Worm (Caenorhabditis elegans) whole organism, L4/young adult: ENCODE data around the gene ddx-17.
"Not testable (repeated sequence)": the region's sequence is repeated elsewhere in the genome, so short reads cannot be mapped to it uniquely, and the experiment has no call there.

Experiments used
- W03F9.2 ChIP-seq: fragments of 150-350 bp; optimal IDR thresholded peaks from 2 replicates; lab custom pipeline; 2014; ENCODE audit warnings: missing biosample characterization, missing genetic modification characterization
- dao-5 ChIP-seq: sonication (generic microtip); optimal IDR thresholded peaks from 2 replicates; lab custom pipeline; 2016; ENCODE audit warnings: missing genotype, missing genetic modification characterization, moderate library complexity, missing compliant biosample characterization
- him-1 ChIP-seq: sonication (generic microtip); optimal IDR thresholded peaks from 2 replicates; lab custom pipeline; 2016; ENCODE audit warnings: missing genotype, missing genetic modification reagents, missing genetic modification characterization, missing compliant biosample characterization

ddx-17 gene

DNA sequence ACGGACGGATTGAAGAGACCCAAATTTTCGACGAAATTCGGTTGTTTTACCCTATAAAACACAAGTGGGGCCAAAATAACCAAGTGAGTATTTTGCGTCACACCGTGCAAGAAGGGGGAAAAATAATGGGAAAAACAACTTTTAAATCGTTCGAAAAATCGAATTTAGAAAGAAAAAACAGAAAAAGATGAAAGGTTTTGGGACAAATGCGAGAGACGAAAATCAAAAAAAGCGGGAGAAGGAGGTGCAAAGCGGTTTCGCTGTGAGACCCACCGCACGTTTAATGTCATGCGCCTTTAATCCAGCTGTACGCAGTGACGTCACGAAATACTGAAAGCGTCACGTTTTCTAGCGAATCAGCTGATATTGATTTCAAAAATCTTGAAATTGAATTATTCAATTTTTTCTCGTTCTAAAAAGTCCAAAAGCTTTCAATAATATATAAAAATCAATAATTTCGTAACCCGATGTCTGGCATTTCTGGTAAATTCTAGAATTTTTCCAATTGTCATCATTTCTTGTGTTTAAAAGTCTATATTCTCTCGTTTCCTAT, at the start of gene ddx-17, which contains the start of gene aip-1:
Gene ddx-17, minus strand, starts transcription at position 51 of the 553 bp plus-strand sequence.
Gene aip-1, plus strand, starts transcription at position 332 of the 553 bp plus-strand sequence.
- TF ChIP-seq dao-5 (tag; lab: Kevin White, UChicago) = no peak
- peak; percentile 77 for TF ChIP-seq W03F9.2
- TF ChIP-seq him-1 (tag; lab: Kevin White, UChicago) = peak; percentile 68

DNA sequence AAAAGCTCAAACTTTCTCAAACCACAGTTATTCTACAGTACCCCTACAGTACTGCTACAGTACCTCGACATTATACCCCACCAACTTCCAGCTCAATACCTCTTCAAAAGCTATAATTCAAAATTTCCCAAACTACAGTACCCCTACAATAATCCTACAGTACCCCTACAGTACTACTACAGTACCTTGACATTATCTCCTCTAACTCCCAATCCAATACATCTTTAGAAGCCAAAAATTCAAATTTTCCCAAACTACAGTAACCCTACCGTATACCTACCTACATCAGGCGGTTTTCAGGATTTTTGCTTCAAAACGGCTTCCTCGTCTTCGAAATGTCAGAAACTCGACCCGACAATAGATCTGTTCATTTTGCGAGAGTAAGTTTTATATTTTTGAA, 45.7 kb upstream of the ddx-17 start, which contains the start of gene F58D12.3:
Gene F58D12.3, plus strand, starts transcription at position 301 of the 400 bp plus-strand sequence.
- TF ChIP-seq him-1 (tag; lab: Kevin White, UChicago) = no peak

DNA sequence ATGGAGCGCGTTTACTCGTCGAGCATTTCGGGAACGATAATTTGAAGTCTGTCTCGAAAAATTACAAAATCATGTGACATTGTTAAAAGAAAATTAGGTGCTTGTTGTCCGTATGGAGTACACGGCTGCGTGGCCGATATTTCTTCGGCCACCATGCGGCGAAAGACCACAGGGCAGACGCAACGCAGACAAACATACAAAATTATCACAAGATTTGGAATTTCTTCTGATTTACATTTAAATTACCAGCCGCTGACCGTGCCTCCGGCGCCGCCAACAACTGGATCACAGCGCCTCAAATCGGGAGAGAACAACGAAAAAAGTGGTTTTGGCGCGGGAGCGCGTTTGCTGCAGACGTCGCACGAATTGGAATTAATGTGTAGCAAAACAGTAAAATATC, 43.2 kb upstream of the ddx-17 start:
- TF ChIP-seq him-1 (tag; lab: Kevin White, UChicago) (peak; percentile 65), W03F9.2 (peak; percentile 71)

DNA sequence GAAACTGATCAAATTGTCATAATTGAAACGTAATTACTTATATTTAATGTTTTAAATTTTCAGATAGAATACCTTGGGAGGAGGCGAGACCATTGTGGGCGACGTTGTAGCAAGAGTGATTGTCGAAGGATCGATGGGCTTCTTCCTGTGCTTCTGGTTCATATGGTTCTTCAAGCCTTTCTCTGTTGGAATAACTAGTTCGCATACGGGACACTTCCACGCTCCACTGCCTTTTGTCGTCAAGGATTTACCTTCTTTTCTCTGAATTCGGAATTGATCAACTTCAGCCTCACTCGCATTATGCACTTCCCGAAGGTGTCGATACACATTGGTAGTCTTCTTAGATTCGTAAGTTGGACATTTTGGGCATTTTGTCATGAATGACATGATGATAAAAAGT, 37.4 kb upstream of the ddx-17 start, which contains the start of gene F58D12.1:
Gene F58D12.1, plus strand, starts transcription at position 301 of the 400 bp plus-strand sequence.
- not testable (repeated sequence) for TF ChIP-seq dao-5 (tag; lab: Kevin White, UChicago); him-1 (tag; lab: Kevin White, UChicago); W03F9.2

DNA sequence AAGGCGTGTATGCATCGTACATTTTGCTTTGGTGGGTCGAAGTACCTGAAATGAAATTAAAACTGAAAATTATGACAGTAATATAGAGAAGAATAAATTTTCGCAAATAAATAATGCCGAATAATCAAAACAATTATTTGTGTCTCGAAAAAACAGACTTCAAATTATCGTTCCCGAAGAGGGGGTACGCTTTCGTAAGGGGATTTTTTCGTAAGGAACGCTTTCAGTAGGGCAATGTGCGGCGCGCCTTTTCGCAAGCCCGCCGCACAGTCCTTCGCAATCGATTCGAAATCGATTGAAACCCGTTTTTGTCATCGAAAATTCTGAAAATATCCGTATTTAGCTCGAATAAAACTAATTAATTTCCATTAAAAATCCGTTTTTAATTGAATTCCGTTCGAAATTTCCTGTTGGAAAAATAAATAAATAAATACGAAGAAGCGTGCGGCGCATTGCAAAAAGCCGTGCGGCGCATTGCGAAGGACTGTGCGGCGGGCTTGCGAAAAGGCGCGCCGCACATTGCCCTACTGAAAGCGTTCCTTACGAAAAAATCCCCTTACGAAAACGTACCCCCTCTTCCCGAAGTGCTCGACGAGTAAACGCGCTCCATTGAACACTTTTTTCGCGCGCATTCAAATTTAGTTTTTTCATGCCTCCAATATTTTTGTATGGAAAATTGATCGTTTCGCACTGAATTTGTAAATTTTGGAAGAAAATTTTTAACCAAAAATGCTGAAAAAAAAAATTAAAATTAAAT, 26.7 kb upstream of the ddx-17 start, which contains the start of gene vps-39:
Gene vps-39, minus strand, starts transcription at position 51 of the 757 bp plus-strand sequence.
- TF ChIP-seq him-1 (tag; lab: Kevin White, UChicago); dao-5 (tag; lab: Kevin White, UChicago); W03F9.2: not testable (repeated sequence)

DNA sequence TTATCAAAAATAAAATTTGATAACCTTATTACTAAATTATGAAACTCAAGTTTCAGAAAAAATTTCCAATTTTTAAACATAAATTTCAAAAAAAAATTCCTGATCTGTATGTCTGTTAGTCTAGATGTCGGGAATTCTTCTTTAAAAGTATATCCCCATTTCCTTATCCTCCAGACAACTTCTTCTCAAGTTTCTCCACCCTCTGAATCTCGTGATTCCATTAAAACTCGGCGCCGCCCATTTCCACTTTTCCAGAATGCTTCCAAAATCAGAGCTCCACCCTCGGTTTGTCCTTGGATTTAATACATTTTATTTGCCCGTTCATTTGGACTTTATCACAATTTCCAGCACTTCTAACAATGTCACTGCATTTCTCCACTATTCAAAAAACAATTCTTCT, 21.8 kb upstream of the ddx-17 start, which contains the start of gene ins-10:
Gene ins-10, plus strand, starts transcription at position 301 of the 400 bp plus-strand sequence.
- no peak for TF ChIP-seq him-1 (tag; lab: Kevin White, UChicago)
- TF ChIP-seq W03F9.2 = no peak
- no peak for TF ChIP-seq dao-5 (tag; lab: Kevin White, UChicago)

DNA sequence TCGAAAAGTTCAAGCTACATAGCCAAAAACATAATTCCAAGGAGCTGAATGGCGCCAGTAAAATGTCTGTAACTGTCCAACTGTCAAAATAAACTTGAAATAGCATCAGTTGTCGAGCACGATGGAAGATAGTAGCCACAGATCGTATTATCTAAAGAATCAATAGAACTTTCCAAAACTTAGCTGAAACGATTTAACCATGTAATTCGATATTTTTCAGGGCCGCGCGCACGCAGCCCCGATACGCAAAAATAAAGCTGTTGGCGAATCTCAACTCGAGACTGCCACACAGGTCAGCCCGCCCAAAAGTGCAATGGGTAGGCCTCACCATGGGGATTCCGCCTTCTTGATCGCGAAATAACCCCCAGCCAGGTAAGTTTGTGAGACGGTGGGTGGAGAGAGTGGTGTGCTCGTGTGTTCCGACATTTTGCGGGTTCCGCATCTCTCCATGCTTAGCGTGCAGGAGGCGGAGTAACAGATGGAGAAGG, 16.4 kb upstream of the ddx-17 start:
- peak; percentile 20 for TF ChIP-seq dao-5 (tag; lab: Kevin White, UChicago)
- TF ChIP-seq W03F9.2 = no peak
- TF ChIP-seq him-1 (tag; lab: Kevin White, UChicago) = no peak

DNA sequence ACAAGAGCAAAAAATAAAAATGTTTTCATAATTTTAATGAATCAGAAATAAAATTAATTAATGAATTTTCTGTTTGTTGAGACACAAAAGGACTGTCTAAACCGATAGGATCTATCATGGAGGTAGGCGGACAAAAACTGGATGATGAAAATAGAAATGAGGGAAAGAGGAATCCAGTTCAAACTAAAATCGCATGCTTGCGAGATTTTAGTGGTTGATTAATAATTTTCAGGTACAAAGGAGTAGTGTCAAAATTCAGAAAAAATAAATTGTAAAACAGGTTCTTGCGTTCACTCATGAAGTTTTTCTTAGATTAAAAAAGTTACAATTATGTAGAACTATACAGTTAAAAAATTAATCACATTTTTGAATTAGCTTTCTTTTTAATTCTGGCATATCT, 15.5 kb upstream of the ddx-17 start, which contains the start of gene T08G5.3:
Gene T08G5.3, minus strand, starts transcription at position 101 of the 400 bp plus-strand sequence.
- TF ChIP-seq him-1 (tag; lab: Kevin White, UChicago) (no peak), dao-5 (tag; lab: Kevin White, UChicago) (no peak), W03F9.2 (no peak)

DNA sequence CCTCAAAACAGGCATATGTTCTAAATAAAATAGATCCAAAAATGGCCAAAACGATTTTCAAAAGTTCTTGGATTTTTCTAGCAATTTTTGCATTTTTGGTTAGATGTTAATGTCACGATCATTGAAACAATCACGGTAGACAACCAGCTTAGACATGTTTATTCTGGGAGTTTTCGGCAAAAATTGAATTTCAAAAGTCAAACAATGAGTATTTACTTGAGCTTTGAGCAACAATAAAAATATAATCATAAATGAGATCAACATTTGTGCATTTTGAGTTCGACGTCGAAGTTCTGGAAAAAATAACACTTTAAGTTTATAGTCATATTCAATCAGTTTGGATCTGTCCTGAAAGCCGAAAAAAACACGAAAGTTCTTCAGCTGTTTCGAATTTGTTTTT, 14.3 kb upstream of the ddx-17 start, which contains the start of gene T08G5.2:
Gene T08G5.2, minus strand, starts transcription at position 101 of the 400 bp plus-strand sequence.
- TF ChIP-seq W03F9.2 = no peak
- no peak for TF ChIP-seq him-1 (tag; lab: Kevin White, UChicago)
- no peak for TF ChIP-seq dao-5 (tag; lab: Kevin White, UChicago)

DNA sequence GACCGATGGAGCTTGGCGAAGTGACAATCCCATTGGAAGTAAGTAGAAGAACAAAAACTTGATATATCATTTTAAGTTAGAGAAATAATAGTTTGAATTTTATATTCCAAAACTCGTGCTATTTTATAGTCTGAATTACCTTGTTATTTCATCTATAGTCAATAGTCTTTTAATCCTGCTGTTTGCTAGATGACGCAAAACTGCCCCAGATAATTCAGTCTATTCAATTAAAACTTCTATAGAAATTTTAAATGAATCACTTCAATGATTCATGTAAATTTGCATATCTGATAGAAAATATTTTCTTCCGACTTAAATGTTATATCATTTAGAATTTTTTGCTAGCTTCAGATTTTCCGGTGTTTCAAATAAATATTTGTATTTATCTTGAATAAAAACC, 11.2 kb upstream of the ddx-17 start, which contains the start of gene T08G5.15:
Gene T08G5.15, minus strand, starts transcription at position 101 of the 400 bp plus-strand sequence.
- no peak for TF ChIP-seq him-1 (tag; lab: Kevin White, UChicago)
- no peak for TF ChIP-seq W03F9.2
- TF ChIP-seq dao-5 (tag; lab: Kevin White, UChicago) = no peak

DNA sequence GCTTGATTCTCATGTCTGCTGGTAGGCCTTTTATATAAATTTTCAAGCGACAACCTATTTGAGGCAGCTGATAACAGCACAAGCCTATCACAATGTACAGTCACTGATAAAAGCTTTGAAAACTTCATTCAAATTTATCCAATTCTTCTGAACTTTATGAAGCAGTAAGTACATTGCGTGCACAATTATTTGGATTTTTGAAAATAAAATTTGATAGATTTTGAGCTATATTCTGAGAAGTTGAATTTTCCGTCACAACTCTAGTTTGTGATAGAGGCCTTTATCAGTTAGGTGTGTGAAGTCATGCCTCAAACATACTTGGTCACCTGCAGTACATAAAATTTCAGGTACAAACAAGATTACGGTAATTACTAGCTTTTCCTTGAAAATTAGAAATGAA, 6.8 kb upstream of the ddx-17 start, which contains the start of the genes mtl-2 and T08G5.1:
Gene mtl-2, minus strand, starts transcription at position 34 of the 400 bp plus-strand sequence.
Gene T08G5.1, plus strand, starts transcription at position 127 of the 400 bp plus-strand sequence.
- TF ChIP-seq dao-5 (tag; lab: Kevin White, UChicago) = no peak
- no peak for TF ChIP-seq W03F9.2

DNA sequence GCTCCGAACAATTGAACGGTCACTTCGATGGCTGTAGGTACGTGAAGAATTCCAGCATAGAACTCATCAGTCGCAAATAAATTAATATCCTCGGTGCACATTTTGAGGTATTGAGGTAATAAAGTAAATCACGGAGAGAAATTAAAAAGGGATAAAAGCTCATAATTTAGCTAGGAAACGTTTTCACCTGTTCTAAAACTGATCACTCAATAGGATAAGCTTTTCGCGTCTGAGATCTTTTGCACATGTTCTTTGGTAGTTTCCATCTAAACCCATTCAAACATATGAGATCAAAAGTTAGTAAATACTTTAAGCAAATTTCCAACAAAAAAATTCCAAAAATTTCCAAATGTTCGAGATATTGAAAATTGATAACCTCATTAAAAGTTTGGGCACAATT, 5.6 kb upstream of the ddx-17 start, which contains the start of gene srh-308:
Gene srh-308, minus strand, starts transcription at position 101 of the 400 bp plus-strand sequence.
- TF ChIP-seq dao-5 (tag; lab: Kevin White, UChicago) (no peak), him-1 (tag; lab: Kevin White, UChicago) (no peak), W03F9.2 (no peak)

DNA sequence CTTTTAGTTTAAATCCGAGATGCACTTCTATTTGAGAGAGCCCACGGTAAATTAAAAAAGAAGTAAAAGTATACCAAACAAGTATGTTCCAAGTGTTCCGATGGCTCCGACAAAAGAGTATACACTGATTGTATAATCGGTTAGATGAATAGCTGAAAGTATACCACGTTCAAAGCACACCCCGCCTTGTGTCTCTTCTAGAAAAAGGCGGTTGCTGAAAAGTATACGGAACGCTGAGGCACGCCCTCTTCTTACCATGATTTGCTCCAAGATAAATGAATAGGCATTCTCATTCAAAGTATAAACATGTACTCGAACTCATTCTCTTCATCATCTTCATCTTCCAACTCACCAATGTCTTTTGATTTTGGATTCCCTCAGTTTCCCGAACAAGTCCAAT, 2.5 kb upstream of the ddx-17 start, which contains the start of gene end-3:
Gene end-3, plus strand, starts transcription at position 301 of the 400 bp plus-strand sequence.
- TF ChIP-seq dao-5 (tag; lab: Kevin White, UChicago) (no peak), W03F9.2 (no peak), him-1 (tag; lab: Kevin White, UChicago) (no peak)
